Fruit fly (Drosophila melanogaster) Kc167 (cell line): ENCODE results near the gene net.

Source experiments
- Myc ChIP-seq: fragments of >200 bp; optimal IDR thresholded peaks from 2 replicates; lab custom pipeline; 2017; ENCODE audit warnings: missing external identifiers
- insv ChIP-seq: fragments of >200 bp; optimal IDR thresholded peaks from 3 replicates; lab custom pipeline; 2018; ENCODE audit warnings: missing external identifiers
- psq ChIP-seq: fragments of >200 bp; optimal IDR thresholded peaks from 2 replicates; lab custom pipeline; 2017; ENCODE audit warnings: missing external identifiers

dm6 chr2L:128977-129941, 42.1 kb upstream of the net start:
- TF ChIP-seq insv (lab: Kevin White, UChicago): no peak
- TF ChIP-seq psq: no peak
- TF ChIP-seq Myc (lab: Kevin White, UChicago): no peak
